Fruit fly (Drosophila melanogaster) whole organism, wandering third instar larva: Measurements from ENCODE around the gene Rel.

ENCODE experiments used
- Dfd ChIP-seq: fragments of >200 bp; optimal IDR thresholded peaks from 2 replicates; lab custom pipeline; 2017; ENCODE audit warnings: missing biosample characterization, missing genetic modification characterization
- Dif ChIP-seq: fragments of 200-275, 200-300 bp; sonication (Bioruptor generic); optimal IDR thresholded peaks from 2 replicates; lab custom pipeline; 2018; ENCODE audit warnings: missing biosample characterization, missing genetic modification characterization; ENCODE audit not compliant: partially characterized antibody
- GATAd ChIP-seq: sonication (Bioruptor generic); optimal IDR thresholded peaks from 2 replicates; lab custom pipeline; 2016; ENCODE audit warnings: missing biosample characterization, missing genetic modification characterization
- HLH106 ChIP-seq: fragments of 200-800 bp; optimal IDR thresholded peaks from 3 replicates; lab custom pipeline; 2019; ENCODE audit warnings: missing biosample characterization, mild to moderate bottlenecking, missing genetic modification characterization, moderate library complexity
- Hnf4 ChIP-seq: fragments of 200-800 bp; sonication (Bioruptor generic); optimal IDR thresholded peaks from 2 replicates; lab custom pipeline; 2016; ENCODE audit warnings: missing biosample characterization, mild to moderate bottlenecking, missing genetic modification characterization
- Hr78 ChIP-seq: fragments of >200 bp; optimal IDR thresholded peaks from 2 replicates; lab custom pipeline; 2017; ENCODE audit warnings: missing biosample characterization, missing genetic modification characterization
- Hr83 ChIP-seq: fragments of 200-300 bp; sonication (Bioruptor generic); optimal IDR thresholded peaks from 2 replicates; lab custom pipeline; 2016; ENCODE audit warnings: missing biosample characterization, mild to moderate bottlenecking, missing genetic modification characterization, moderate library complexity; ENCODE audit not compliant: poor library complexity, severe bottlenecking
- Mio ChIP-seq: sonication (Bioruptor generic); optimal IDR thresholded peaks from 2 replicates; lab custom pipeline; 2016; ENCODE audit warnings: missing biosample characterization, missing genetic modification characterization
- Myc ChIP-seq: fragments of >200 bp; optimal IDR thresholded peaks from 2 replicates; lab custom pipeline; 2017
- N ChIP-seq: fragments of >200 bp; optimal IDR thresholded peaks from 2 replicates; lab custom pipeline; 2018; ENCODE audit warnings: missing biosample characterization, missing external identifiers, missing genetic modification characterization
- OdsH ChIP-seq: fragments of 200-800 bp; sonication (Bioruptor generic); optimal IDR thresholded peaks from 2 replicates; lab custom pipeline; 2016; ENCODE audit warnings: missing biosample characterization, mild to moderate bottlenecking, missing genetic modification characterization
- Rel ChIP-seq, 2 experiments: fragments of 200-800 bp; sonication (Bioruptor generic) in 1 of 2; optimal IDR thresholded peaks; 2 replicates in 1 of 2; 3 replicates in 1 of 2; lab custom pipeline; 2016 to 2019; ENCODE audit warnings: mild to moderate bottlenecking in 2 of 2, missing biosample characterization in 2 of 2, missing genetic modification characterization in 2 of 2, moderate library complexity in 1 of 2
- Sp1 ChIP-seq: fragments of 200-800 bp; sonication (Bioruptor generic); optimal IDR thresholded peaks from 3 replicates; lab custom pipeline; 2019; ENCODE audit warnings: missing biosample characterization, mild to moderate bottlenecking, missing genetic modification characterization, moderate library complexity
- Vsx2 ChIP-seq: fragments of 200-300, 225-300 bp; sonication (Bioruptor generic); optimal IDR thresholded peaks from 2 replicates; lab custom pipeline; 2018; ENCODE audit warnings: missing biosample characterization, missing genetic modification characterization; ENCODE audit not compliant: partially characterized antibody
- br ChIP-seq: fragments of 200-800 bp; sonication (Bioruptor generic); optimal IDR thresholded peaks from 2 replicates; lab custom pipeline; 2016; ENCODE audit warnings: missing biosample characterization, missing genetic modification characterization
- brk ChIP-seq: fragments of 200-800 bp; sonication (Bioruptor generic); optimal IDR thresholded peaks from 2 replicates; lab custom pipeline; 2016; ENCODE audit warnings: missing biosample characterization, mild to moderate bottlenecking, missing genetic modification characterization
- dl ChIP-seq, 2 experiments: fragments of 175-275, 200-275 bp in 1 of 2; fragments of 200-275 bp in 1 of 2; sonication (Bioruptor generic); optimal IDR thresholded peaks; lab custom pipeline; 2018; ENCODE audit warnings: mild to moderate bottlenecking in 2 of 2, missing biosample characterization in 2 of 2, missing genetic modification characterization in 2 of 2, moderate library complexity in 2 of 2; ENCODE audit not compliant: partially characterized antibody in 2 of 2, insufficient read depth in 1 of 2
- dmrt93B ChIP-seq: fragments of 200-800 bp; sonication (Bioruptor generic); optimal IDR thresholded peaks from 2 replicates; lab custom pipeline; 2018; ENCODE audit warnings: missing biosample characterization, mild to moderate bottlenecking, missing genetic modification characterization
- dsf ChIP-seq: sonication (Bioruptor generic); optimal IDR thresholded peaks from 2 replicates; lab custom pipeline; 2016; ENCODE audit warnings: missing biosample characterization, missing genetic modification characterization, borderline replicate concordance
- ey ChIP-seq: fragments of 200-800 bp; sonication (Bioruptor generic); optimal IDR thresholded peaks from 2 replicates; lab custom pipeline; 2016; ENCODE audit warnings: missing biosample characterization, missing genetic modification characterization
- foxo ChIP-seq, 2 experiments: fragments of 200-800 bp; sonication (Bioruptor generic); optimal IDR thresholded peaks; 2 replicates in 1 of 2; 3 replicates in 1 of 2; lab custom pipeline; 2016 to 2017; ENCODE audit warnings: missing biosample characterization in 2 of 2, missing genetic modification characterization in 2 of 2
- fru ChIP-seq: fragments of 200-800 bp; sonication (Bioruptor generic); optimal IDR thresholded peaks from 3 replicates; lab custom pipeline; 2016; ENCODE audit warnings: missing biosample characterization, mild to moderate bottlenecking, missing genetic modification characterization
- h ChIP-seq: fragments of 200-800 bp; sonication (Bioruptor generic); optimal IDR thresholded peaks from 3 replicates; lab custom pipeline; 2016; ENCODE audit warnings: missing biosample characterization, mild to moderate bottlenecking, missing genetic modification characterization
- jim ChIP-seq: fragments of 175-275, 200-325 bp; sonication (Bioruptor generic); optimal IDR thresholded peaks from 2 replicates; lab custom pipeline; 2016; ENCODE audit warnings: missing biosample characterization, mild to moderate bottlenecking, missing genetic modification characterization
- lola ChIP-seq: fragments of >200 bp; optimal IDR thresholded peaks from 2 replicates; lab custom pipeline; 2017; ENCODE audit warnings: missing biosample characterization, missing genetic modification characterization
- pan ChIP-seq: fragments of >200 bp; optimal IDR thresholded peaks from 2 replicates; lab custom pipeline; 2017
- psq ChIP-seq: fragments of 200-800 bp; sonication (Bioruptor generic); optimal IDR thresholded peaks from 3 replicates; lab custom pipeline; 2017; ENCODE audit warnings: missing biosample characterization, mild to moderate bottlenecking, missing genetic modification characterization, moderate library complexity
- rgr ChIP-seq: fragments of 200-800 bp; sonication (Bioruptor generic); optimal IDR thresholded peaks from 3 replicates; lab custom pipeline; 2016; ENCODE audit warnings: missing biosample characterization, mild to moderate bottlenecking, missing genetic modification characterization
- tai ChIP-seq: sonication (Bioruptor generic); optimal IDR thresholded peaks from 2 replicates; lab custom pipeline; 2016; ENCODE audit warnings: missing biosample characterization, missing genetic modification characterization
- usp ChIP-seq: fragments of >200 bp; optimal IDR thresholded peaks from 2 replicates; lab custom pipeline; 2017; ENCODE audit warnings: missing biosample characterization, missing genetic modification characterization
- woc ChIP-seq: sonication (Bioruptor generic); optimal IDR thresholded peaks from 2 replicates; lab custom pipeline; 2016; ENCODE audit warnings: missing biosample characterization, mild to moderate bottlenecking, missing genetic modification characterization

The Rel gene

dm6 chr3R:9085306-9085705, 37.5 kb upstream of the Rel start:
- TF ChIP-seq OdsH (no peak), Dfd (GFP tag; lab: Kevin White, UChicago) (no peak), Myc (lab: Kevin White, UChicago) (no peak), brk (GFP tag; lab: Kevin White, UChicago) (no peak), Sp1 (no peak), woc (GFP tag; lab: Kevin White, UChicago) (no peak), GATAd (no peak), Hr78 (GFP tag; lab: Kevin White, UChicago) (no peak), ey (no peak), Dif (GFP tag; lab: Kevin White, UChicago) (no peak)
- TF ChIP-seq, all 38 proteins: peak for 0

- TF ChIP-seq usp (GFP tag; lab: Kevin White, UChicago) (no peak), ey (no peak), Hr83 (GFP tag; lab: Kevin White, UChicago) (no peak), dmrt93B (no peak)
Measured at dm6 chr3R:9083379-9083778, 35.6 kb upstream of the Rel start.

dm6 chr3R:9082332-9082731, 34.6 kb upstream of the Rel start:
- TF ChIP-seq OdsH (no peak), Hr83 (GFP tag; lab: Kevin White, UChicago) (no peak), tai (no peak), Vsx2 (no peak), Sp1 (no peak), fru (GFP tag; lab: Kevin White, UChicago) (no peak), Mio (GFP tag; lab: Kevin White, UChicago) (no peak), foxo (GFP tag; optimal IDR thresholded peaks at IDR 0.05; lab: Kevin White, UChicago) (no peak), usp (GFP tag; lab: Kevin White, UChicago) (no peak), lola (no peak), HLH106 (tag; lab: Kevin White, UChicago) (no peak), Rel (GFP tag; optimal IDR thresholded peaks at IDR 0.05; lab: Kevin White, UChicago) (no peak), Rel (tag; optimal IDR thresholded peaks at IDR 0.05; lab: Kevin White, UChicago) (no peak)
- TF ChIP-seq, all 38 proteins: peak for 0

dm6 chr3R:9079638-9080037, 31.9 kb upstream of the Rel start:
- TF ChIP-seq dsf (GFP tag; lab: Kevin White, UChicago) (no peak), foxo (GFP tag; optimal IDR thresholded peaks at IDR 0.05; lab: Kevin White, UChicago) (no peak), ey (no peak), usp (GFP tag; lab: Kevin White, UChicago) (no peak), Dfd (GFP tag; lab: Kevin White, UChicago) (peak; percentile 99), psq (no peak)

- TF ChIP-seq br (GFP tag; lab: Kevin White, UChicago) = peak; percentile 27
- TF ChIP-seq Sp1 = peak; percentile 33
- TF ChIP-seq Hnf4 = peak; percentile 11
- TF ChIP-seq dl (GFP tag; optimal IDR thresholded peaks at IDR 0.05; lab: Kevin White, UChicago; ENCODE audit: insufficient read depth in 1 of 2, partially characterized antibody in 2 of 2) = no peak
- peak; percentile 21 for TF ChIP-seq OdsH
- no peak for TF ChIP-seq Hr83 (GFP tag; lab: Kevin White, UChicago)
- peak; percentile 40 for TF ChIP-seq fru (GFP tag; lab: Kevin White, UChicago)
- no peak for TF ChIP-seq pan (lab: Kevin White, UChicago)
- TF ChIP-seq HLH106 (tag; lab: Kevin White, UChicago) = peak; percentile 36
- peak in 1 of 2 experiments; percentile 23 for TF ChIP-seq foxo (GFP tag; optimal IDR thresholded peaks at IDR 0.05; lab: Kevin White, UChicago)
- TF ChIP-seq psq = no peak
- no peak for TF ChIP-seq jim (GFP tag; lab: Kevin White, UChicago)
- TF ChIP-seq h (GFP tag; lab: Kevin White, UChicago) = peak; percentile 25
- TF ChIP-seq ey = peak; percentile 42
- TF ChIP-seq N (GFP tag; lab: Kevin White, UChicago) = no peak
- TF ChIP-seq rgr = peak; percentile 35
Measured at dm6 chr3R:9074934-9075333, 27.2 kb upstream of the Rel start.
